Fruit fly (Drosophila melanogaster): ENCODE data around the gene CG3061.

The CG3061 gene

DNA sequence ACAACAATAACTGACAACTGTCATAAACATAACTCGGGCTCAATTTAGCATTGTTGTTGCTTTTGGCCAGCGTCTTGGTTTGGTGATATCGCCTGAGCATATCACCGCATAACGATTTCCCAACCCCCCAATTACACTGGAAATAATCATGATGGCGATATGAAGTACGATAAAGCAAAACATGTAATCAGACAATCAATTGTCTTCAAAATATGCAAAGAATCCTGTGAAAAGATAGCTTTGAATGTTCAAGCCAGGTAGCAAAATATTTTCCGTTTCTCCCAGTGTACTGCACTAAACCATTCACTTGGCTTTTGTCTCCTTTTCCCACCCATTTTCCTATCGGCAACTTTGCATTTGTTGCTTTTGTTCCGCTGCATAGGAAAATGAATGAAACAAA is 32.6 kb upstream of the CG3061 start (continued):
- TF ChIP-seq H15 (GFP tag; IDR thresholded peaks at IDR 0.05) (peak; percentile 74; the same call in 2 of the 3 replicates), Dip2 (GFP tag; IDR thresholded peaks at IDR 0.05) (no peak), nerfin-1 (tag; optimal IDR thresholded peaks at IDR 0.05) (peak; percentile 73), CG10462 (GFP tag; optimal IDR thresholded peaks at IDR 0.05) (no peak), gcm (GFP tag; optimal IDR thresholded peaks at IDR 0.05) (peak; percentile 15), tup (GFP tag; optimal IDR thresholded peaks at IDR 0.05) (no peak), CG6272 (GFP tag; IDR thresholded peaks at IDR 0.05) (no peak), zfh2 (GFP tag; optimal IDR thresholded peaks at IDR 0.05) (no peak), Hmx (GFP tag; optimal IDR thresholded peaks at IDR 0.05) (peak; percentile 16), Lpt (GFP tag; optimal IDR thresholded peaks at IDR 0.05) (no peak), vvl (GFP tag; IDR thresholded peaks at IDR 0.05) (peak; percentile 88), E2f2 (GFP tag; IDR thresholded peaks at IDR 0.05) (0 out of 2 replicates have a peak, but pooled peaks have one; percentile 7), slou (GFP tag; optimal IDR thresholded peaks at IDR 0.05) (no peak), CG11504 (tag; optimal IDR thresholded peaks at IDR 0.05) (peak; percentile 89), CTCF (GFP tag; optimal IDR thresholded peaks at IDR 0.05) (peak; percentile 28), psq (GFP tag; optimal IDR thresholded peaks at IDR 0.05) (no peak), h (optimal IDR thresholded peaks at IDR 0.05) (no peak), CG5245 (GFP tag; optimal IDR thresholded peaks at IDR 0.05) (peak; percentile 63), onecut (GFP tag; IDR thresholded peaks at IDR 0.05) (peak; percentile 41; the same call in 1 of the 2 replicates), az2 (GFP tag; optimal IDR thresholded peaks at IDR 0.05) (peak; percentile 24), bcd (GFP tag; optimal IDR thresholded peaks at IDR 0.05) (peak; percentile 70), eyg (GFP tag; optimal IDR thresholded peaks at IDR 0.05) (no peak), Nf-YB (GFP tag; optimal IDR thresholded peaks at IDR 0.05) (no peak), Abd-B (GFP tag; optimal IDR thresholded peaks at IDR 0.05) (no peak), CG1233 (GFP tag; optimal IDR thresholded peaks at IDR 0.05) (peak; percentile 36), BtbVII (GFP tag; optimal IDR thresholded peaks at IDR 0.05) (no peak), CG2202 (tag; optimal IDR thresholded peaks at IDR 0.05) (no peak), tna (GFP tag; IDR thresholded peaks at IDR 0.05; ENCODE audit: partially characterized antibody) (no peak), CG5953 (GFP tag; IDR thresholded peaks at IDR 0.05) (0 out of 2 replicates have a peak, but pooled peaks have one; percentile 36), CG15073 (GFP tag; optimal IDR thresholded peaks at IDR 0.05) (no peak), CG3847 (GFP tag; IDR thresholded peaks at IDR 0.05) (no peak), Bgb (GFP tag; IDR thresholded peaks at IDR 0.05; ENCODE audit: partially characterized antibody) (no peak), CG6813 (GFP tag; optimal IDR thresholded peaks at IDR 0.05) (peak; percentile 64), CG17361 (GFP tag; IDR thresholded peaks at IDR 0.05) (0 out of 3 replicates have a peak, but pooled peaks have one; percentile 18), CG30403 (GFP tag; optimal IDR thresholded peaks at IDR 0.05) (peak; percentile 50), CG3726 (GFP tag; IDR thresholded peaks at IDR 0.05) (0 out of 3 replicates have a peak, but pooled peaks have one; percentile 17), slp2 (GFP tag; optimal IDR thresholded peaks at IDR 0.05) (no peak), CG4707 (GFP tag; optimal IDR thresholded peaks at IDR 0.05) (no peak), CG31388 (GFP tag; optimal IDR thresholded peaks at IDR 0.05) (peak; percentile 40), Neu2 (GFP tag; optimal IDR thresholded peaks at IDR 0.05; ENCODE audit: borderline replicate concordance) (no peak), ap (GFP tag; IDR thresholded peaks at IDR 0.05) (0 out of 2 replicates have a peak, but pooled peaks have one; percentile 22), GATAe (GFP tag; conservative IDR thresholded peaks at IDR 0.05) (no peak; the same call in 1 of the 2 replicates), Poxn (GFP tag; IDR thresholded peaks at IDR 0.05) (no peak), CG14965 (GFP tag; optimal IDR thresholded peaks at IDR 0.05; ENCODE audit: borderline replicate concordance) (peak; percentile 43), HLH4C (GFP tag; IDR thresholded peaks at IDR 0.05; ENCODE audit: partially characterized antibody) (no peak), cg (GFP tag; optimal IDR thresholded peaks at IDR 0.05) (no peak), dati (GFP tag; IDR thresholded peaks at IDR 0.05) (no peak), eve (GFP tag; optimal IDR thresholded peaks at IDR 0.05) (peak in 1 of 2 experiments; percentile 89), amos (GFP tag; IDR thresholded peaks at IDR 0.05; ENCODE audit: partially characterized antibody) (no peak), croc (GFP tag; conservative IDR thresholded peaks at IDR 0.05) (no peak; the same call in 2 of the 3 replicates), CG8944 (GFP tag; optimal IDR thresholded peaks at IDR 0.05) (no peak), lmd (GFP tag; IDR thresholded peaks at IDR 0.05) (peak; percentile 36; the same call in 1 of the 2 replicates)
